Worm (Caenorhabditis elegans): ENCODE measurements around the gene ins-31.
"Not testable (repeated sequence)": the region's sequence is repeated elsewhere in the genome, so short reads cannot be mapped to it uniquely, and the experiment has no call there.

- not testable (repeated sequence) for TF ChIP-seq ztf-11, pqm-1 (tag; optimal IDR thresholded peaks at IDR 0.05)
Observed at ce11 chrII:3126741-3127140, at the start of gene ins-31.

Measured in whole organism, L3 larva.